Worm (Caenorhabditis elegans) whole organism, mixed stage, embryonic: ENCODE measurements around the gene rgs-4.

Source experiments
- M03D4.4 ChIP-seq: sonication (generic microtip); optimal IDR thresholded peaks from 2 replicates; lab custom pipeline; 2017; ENCODE audit warnings: mild to moderate bottlenecking, missing genetic modification characterization, missing compliant biosample characterization
- bed-3 ChIP-seq: fragments of 200-800 bp; sonication (Bioruptor generic); optimal IDR thresholded peaks from 3 replicates; lab custom pipeline; 2018; ENCODE audit warnings: mild to moderate bottlenecking, missing genetic modification characterization, moderate library complexity, missing compliant biosample characterization
- blmp-1 ChIP-seq: fragments of 150-350 bp; optimal IDR thresholded peaks from 2 replicates; lab custom pipeline; 2014; ENCODE audit warnings: missing biosample characterization, missing genetic modification characterization
- ceh-39 ChIP-seq: fragments of 150-350 bp; optimal IDR thresholded peaks from 2 replicates; lab custom pipeline; 2014; ENCODE audit warnings: missing biosample characterization, missing genetic modification characterization
- ceh-43 ChIP-seq: fragments of 200-800 bp; sonication (Bioruptor generic); optimal IDR thresholded peaks from 2 replicates; lab custom pipeline; 2018; ENCODE audit warnings: mild to moderate bottlenecking, missing genetic modification characterization, moderate library complexity, missing compliant biosample characterization
- ceh-83 ChIP-seq: fragments of 200-800 bp; sonication (Bioruptor generic); optimal IDR thresholded peaks from 2 replicates; lab custom pipeline; 2018; ENCODE audit warnings: mild to moderate bottlenecking, missing genetic modification characterization, missing compliant biosample characterization
- ces-1 ChIP-seq: fragments of 150-350 bp; optimal IDR thresholded peaks from 2 replicates; lab custom pipeline; 2014; ENCODE audit warnings: missing biosample characterization, missing genetic modification reagents, missing genetic modification characterization
- cnd-1 ChIP-seq: fragments of 200-800 bp; sonication (Bioruptor generic); optimal IDR thresholded peaks from 2 replicates; lab custom pipeline; 2018; ENCODE audit warnings: mild to moderate bottlenecking, missing genetic modification characterization, missing compliant biosample characterization
- drap-1 ChIP-seq: fragments of 200-800 bp; sonication (Bioruptor generic); optimal IDR thresholded peaks from 3 replicates; lab custom pipeline; 2018; ENCODE audit warnings: mild to moderate bottlenecking, missing genetic modification characterization, missing compliant biosample characterization
- elt-3 ChIP-seq: fragments of 150-350 bp; optimal IDR thresholded peaks from 2 replicates; lab custom pipeline; 2014; ENCODE audit warnings: missing biosample characterization, missing genetic modification characterization
- flh-1 ChIP-seq: fragments of 200-800 bp; sonication (Bioruptor generic); optimal IDR thresholded peaks from 2 replicates; lab custom pipeline; 2018; ENCODE audit warnings: mild to moderate bottlenecking, missing genetic modification characterization, moderate library complexity, missing compliant biosample characterization
- ham-2 ChIP-seq: fragments of 200-800 bp; sonication (Bioruptor generic); optimal IDR thresholded peaks from 2 replicates; lab custom pipeline; 2018; ENCODE audit warnings: mild to moderate bottlenecking, missing genetic modification characterization, missing compliant biosample characterization
- hlh-1 ChIP-seq: fragments of 150-350 bp; optimal IDR thresholded peaks from 2 replicates; lab custom pipeline; 2014; ENCODE audit warnings: missing biosample characterization, missing genetic modification reagents, missing genetic modification characterization
- lin-13 ChIP-seq: fragments of 150-350 bp; optimal IDR thresholded peaks from 2 replicates; lab custom pipeline; 2014; ENCODE audit warnings: missing biosample characterization, missing genetic modification characterization
- lin-32 ChIP-seq: fragments of 200-800 bp; sonication (Bioruptor generic); optimal IDR thresholded peaks from 2 replicates; lab custom pipeline; 2018; ENCODE audit warnings: mild to moderate bottlenecking, missing genetic modification characterization, missing compliant biosample characterization
- mab-5 ChIP-seq: fragments of 150-350 bp; optimal IDR thresholded peaks from 2 replicates; lab custom pipeline; 2014; ENCODE audit warnings: missing biosample characterization, missing genetic modification characterization
- mep-1 ChIP-seq: fragments of 150-350 bp; optimal IDR thresholded peaks from 2 replicates; lab custom pipeline; 2017; ENCODE audit warnings: missing biosample characterization, missing genetic modification reagents, missing genetic modification characterization, inconsistent platforms
- mls-2 ChIP-seq: sonication (generic microtip); optimal IDR thresholded peaks from 2 replicates; lab custom pipeline; 2016; ENCODE audit warnings: mild to moderate bottlenecking, missing genetic modification characterization, moderate library complexity, missing compliant biosample characterization
- nhr-12 ChIP-seq: fragments of 150-350 bp; optimal IDR thresholded peaks from 2 replicates; lab custom pipeline; 2014; ENCODE audit warnings: missing biosample characterization, missing genetic modification characterization
- nhr-2 ChIP-seq: fragments of 150-350 bp; optimal IDR thresholded peaks from 2 replicates; lab custom pipeline; 2014; ENCODE audit warnings: missing biosample characterization, missing genetic modification characterization
- nhr-237 ChIP-seq: fragments of 150-350 bp; optimal IDR thresholded peaks from 2 replicates; lab custom pipeline; 2014; ENCODE audit warnings: missing biosample characterization, missing genetic modification characterization
- nhr-28 ChIP-seq: fragments of 150-350 bp; optimal IDR thresholded peaks from 2 replicates; lab custom pipeline; 2014; ENCODE audit warnings: missing biosample characterization, missing genetic modification characterization
- nhr-76 ChIP-seq: sonication (generic microtip); optimal IDR thresholded peaks from 2 replicates; lab custom pipeline; 2017; ENCODE audit warnings: missing biosample characterization, missing genetic modification characterization
- sem-2 ChIP-seq: fragments of 200-800 bp; sonication (Bioruptor generic); optimal IDR thresholded peaks from 2 replicates; lab custom pipeline; 2018; ENCODE audit warnings: mild to moderate bottlenecking, missing genetic modification characterization, missing compliant biosample characterization
- snpc-4 ChIP-seq: fragments of 150-350 bp; optimal IDR thresholded peaks from 2 replicates; lab custom pipeline; 2014; ENCODE audit warnings: missing biosample characterization, missing genetic modification characterization
- sptf-1 ChIP-seq: sonication (generic microtip); optimal IDR thresholded peaks from 2 replicates; lab custom pipeline; 2017; ENCODE audit warnings: mild to moderate bottlenecking, missing genetic modification characterization, moderate library complexity, missing compliant biosample characterization
- tbx-8 ChIP-seq: fragments of 200-800 bp; sonication (Bioruptor generic); optimal IDR thresholded peaks from 2 replicates; lab custom pipeline; 2018; ENCODE audit warnings: mild to moderate bottlenecking, missing genetic modification characterization, moderate library complexity, missing compliant biosample characterization
- unc-120 ChIP-seq: sonication (generic microtip); optimal IDR thresholded peaks from 2 replicates; lab custom pipeline; 2017; ENCODE audit warnings: missing genetic modification characterization, missing compliant biosample characterization; ENCODE audit not compliant: poor library complexity, severe bottlenecking
- unc-39 ChIP-seq: fragments of 150-350 bp; optimal IDR thresholded peaks from 2 replicates; lab custom pipeline; 2014; ENCODE audit warnings: missing biosample characterization, missing genetic modification characterization
- unc-62 ChIP-seq: fragments of 150-350 bp; optimal IDR thresholded peaks from 2 replicates; lab custom pipeline; 2014; ENCODE audit warnings: missing biosample characterization, missing genetic modification reagents, missing genetic modification characterization
- zip-8 ChIP-seq: fragments of 150-350 bp; optimal IDR thresholded peaks from 2 replicates; lab custom pipeline; 2014; ENCODE audit warnings: missing biosample characterization, missing genetic modification characterization
- ztf-11 ChIP-seq: fragments of 150-350 bp; optimal IDR thresholded peaks from 2 replicates; lab custom pipeline; 2014; ENCODE audit warnings: missing biosample characterization, missing genetic modification characterization

Gene rgs-4

ce11 chrII:12661930-12662329 is 7.4 kb downstream of the rgs-4 start:
- TF ChIP-seq unc-62 (GFP tag; lab: Kevin White, UChicago) (no peak), ztf-11 (no peak), unc-39 (no peak), mab-5 (no peak), nhr-2 (tag; lab: Kevin White, UChicago) (no peak), nhr-12 (tag; lab: Kevin White, UChicago) (no peak), nhr-28 (tag; lab: Kevin White, UChicago) (no peak), unc-120 (tag; lab: Kevin White, UChicago) (no peak), snpc-4 (tag; lab: Kevin White, UChicago) (no peak), nhr-76 (tag; lab: Kevin White, UChicago) (no peak), sptf-1 (tag; lab: Kevin White, UChicago) (no peak), lin-32 (GFP tag; lab: Kevin White, UChicago) (no peak), zip-8 (tag; lab: Kevin White, UChicago) (no peak)

ce11 chrII:12665019-12665418 is 10.5 kb downstream of the rgs-4 start:
- TF ChIP-seq unc-39 (no peak), sptf-1 (tag; lab: Kevin White, UChicago) (peak; percentile 16), ces-1 (GFP tag; lab: Kevin White, UChicago) (peak; percentile 69)

ce11 chrII:12666042-12666441 is 11.5 kb downstream of the rgs-4 start:
- TF ChIP-seq mab-5 (no peak), elt-3 (tag; lab: Kevin White, UChicago) (no peak), ceh-43 (GFP tag; lab: Kevin White, UChicago) (no peak), drap-1 (GFP tag; lab: Kevin White, UChicago) (no peak), hlh-1 (tag; lab: Kevin White, UChicago) (no peak), ztf-11 (no peak), sem-2 (GFP tag; lab: Kevin White, UChicago) (no peak), ham-2 (no peak), mep-1 (tag; lab: Kevin White, UChicago) (no peak), lin-32 (GFP tag; lab: Kevin White, UChicago) (no peak), nhr-2 (tag; lab: Kevin White, UChicago) (no peak), mls-2 (tag; lab: Kevin White, UChicago) (no peak)

- TF ChIP-seq tbx-8 (GFP tag; lab: Kevin White, UChicago) (no peak), ces-1 (GFP tag; lab: Kevin White, UChicago) (peak; percentile 16)
- TF ChIP-seq, all 35 proteins: peak for 1
Measured at ce11 chrII:12668148-12668547, 13.6 kb downstream of the rgs-4 start.

ce11 chrII:12668874-12669273 is 14.3 kb downstream of the rgs-4 start:
- TF ChIP-seq nhr-76 (tag; lab: Kevin White, UChicago) (no peak), nhr-2 (tag; lab: Kevin White, UChicago) (no peak), lin-13 (tag; lab: Kevin White, UChicago) (no peak), ztf-11 (no peak), ceh-83 (GFP tag; lab: Kevin White, UChicago) (no peak), nhr-12 (tag; lab: Kevin White, UChicago) (no peak), sem-2 (GFP tag; lab: Kevin White, UChicago) (no peak), tbx-8 (GFP tag; lab: Kevin White, UChicago) (no peak), unc-120 (tag; lab: Kevin White, UChicago) (no peak), elt-3 (tag; lab: Kevin White, UChicago) (no peak), unc-39 (no peak), blmp-1 (tag; lab: Kevin White, UChicago) (no peak), nhr-237 (no peak), mep-1 (tag; lab: Kevin White, UChicago) (no peak), ceh-43 (GFP tag; lab: Kevin White, UChicago) (no peak), mab-5 (no peak), bed-3 (GFP tag; lab: Kevin White, UChicago) (no peak)

- TF ChIP-seq ham-2 (no peak), sem-2 (GFP tag; lab: Kevin White, UChicago) (no peak), unc-62 (GFP tag; lab: Kevin White, UChicago) (no peak), mep-1 (tag; lab: Kevin White, UChicago) (no peak), zip-8 (tag; lab: Kevin White, UChicago) (no peak), ceh-83 (GFP tag; lab: Kevin White, UChicago) (no peak), ceh-43 (GFP tag; lab: Kevin White, UChicago) (no peak), drap-1 (GFP tag; lab: Kevin White, UChicago) (no peak), M03D4.4 (tag; lab: Kevin White, UChicago) (no peak), nhr-237 (no peak), mab-5 (no peak), lin-13 (tag; lab: Kevin White, UChicago) (no peak), bed-3 (GFP tag; lab: Kevin White, UChicago) (no peak), flh-1 (GFP tag; lab: Kevin White, UChicago) (no peak), cnd-1 (tag; lab: Kevin White, UChicago) (no peak), elt-3 (tag; lab: Kevin White, UChicago) (no peak), nhr-12 (tag; lab: Kevin White, UChicago) (no peak), ceh-39 (tag; lab: Kevin White, UChicago) (no peak)
- TF ChIP-seq, all 35 proteins: peak for 0
Measured at ce11 chrII:12669342-12669741, 14.8 kb downstream of the rgs-4 start.
